Worm (Caenorhabditis elegans) whole organism, midembryonic: ENCODE results near the gene F57A8.7.

ENCODE experiments used
- T22C8.4 ChIP-seq: fragments of 200-800 bp; sonication (Bioruptor generic); IDR thresholded peaks from 2 replicates; pipeline ENCODE4 v1.3.6; 2022; ENCODE audit warnings: missing genetic modification characterization, missing compliant biosample characterization
- cog-1 ChIP-seq: sonication (generic microtip); optimal IDR thresholded peaks from 2 replicates; lab custom pipeline; 2016; ENCODE audit warnings: missing genetic modification characterization, missing compliant biosample characterization
- flt-1 ChIP-seq: fragments of 200-800 bp; sonication (Bioruptor generic); IDR thresholded peaks from 2 replicates; pipeline ENCODE4 v1.3.6; 2022; ENCODE audit warnings: missing genetic modification characterization, missing compliant biosample characterization
- med-1 ChIP-seq: sonication (generic microtip); optimal IDR thresholded peaks from 2 replicates; lab custom pipeline; 2017; ENCODE audit warnings: missing genetic modification characterization, mild to moderate bottlenecking, missing compliant biosample characterization, antibody characterized with exemption, missing genetic modification reagents; ENCODE audit not compliant: insufficient read depth
- ref-1 ChIP-seq: fragments of 200-800 bp; sonication (Bioruptor generic); conservative IDR thresholded peaks from 2 replicates; pipeline ENCODE4 v1.3.6; 2022; ENCODE audit warnings: missing genetic modification reagents, missing genetic modification characterization, missing compliant biosample characterization
- tab-1 ChIP-seq: fragments of 200-800 bp; sonication (Bioruptor generic); IDR thresholded peaks from 2 replicates; pipeline ENCODE4 v1.3.6; 2022; ENCODE audit warnings: missing genetic modification characterization, missing compliant biosample characterization
- ztf-29 ChIP-seq: fragments of 200-800 bp; sonication (Bioruptor generic); IDR thresholded peaks from 2 replicates; pipeline ENCODE4 v1.3.6; 2022; ENCODE audit warnings: missing genetic modification reagents, missing genetic modification characterization, missing compliant biosample characterization

ce11 chrV:10037040-10037439 is 38.5 kb upstream of the F57A8.7 start, which contains the start of gene F57A8.1:
- TF ChIP-seq flt-1 (GFP tag; lab: Robert Waterston, UW) (no peak), ztf-29 (no peak), med-1 (GFP tag; lab: Kevin White, UChicago) (no peak), T22C8.4 (no peak), cog-1 (no peak), ref-1 (no peak), tab-1 (GFP tag; lab: Robert Waterston, UW) (no peak)
